Worm (Caenorhabditis elegans) whole organism, L4 larva: ENCODE data around the gene C55A6.12.
A peak's percentile ranks its signal among the peaks of the same experiment; 100 is the strongest.

Experiments used
- D1046.2 ChIP-seq: fragments of 200-800 bp; sonication (Bioruptor generic); IDR thresholded peaks from 2 replicates; pipeline ENCODE4 v1.3.6; 2022; ENCODE audit warnings: missing genetic modification characterization, missing compliant biosample characterization
- F26F4.8 ChIP-seq: fragments of 200-800 bp; sonication (Bioruptor generic); conservative IDR thresholded peaks from 2 replicates; pipeline ENCODE4 v1.3.6; 2022; ENCODE audit warnings: missing genetic modification characterization, missing compliant biosample characterization
- F37D6.2 ChIP-seq: sonication (generic microtip); optimal IDR thresholded peaks from 2 replicates; lab custom pipeline; 2016; ENCODE audit warnings: mild to moderate bottlenecking, missing genetic modification characterization, missing compliant biosample characterization
- F44E2.7 ChIP-seq: fragments of 200-800 bp; sonication (Bioruptor generic); IDR thresholded peaks from 2 replicates; pipeline ENCODE4 v2.1.2; 2022; ENCODE audit warnings: missing genetic modification characterization, missing compliant biosample characterization
- F49E8.2 ChIP-seq: sonication (generic microtip); optimal IDR thresholded peaks from 2 replicates; lab custom pipeline; 2016; ENCODE audit warnings: missing compliant biosample characterization, mild to moderate bottlenecking, missing genetic modification characterization, borderline replicate concordance
- T26A8.4 ChIP-seq: fragments of 200-800 bp; sonication (Bioruptor generic); IDR thresholded peaks from 2 replicates; pipeline ENCODE4 v1.3.6; 2022; ENCODE audit warnings: missing genetic modification characterization, missing compliant biosample characterization
- Y105C5A.15 ChIP-seq: fragments of 200-800 bp; sonication (Bioruptor generic); IDR thresholded peaks from 2 replicates; pipeline ENCODE4 v1.3.6; 2022; ENCODE audit warnings: missing genetic modification characterization, missing compliant biosample characterization
- Y48G9A.11 ChIP-seq: fragments of 200-800 bp; sonication (Bioruptor generic); IDR thresholded peaks from 2 replicates; pipeline ENCODE4 v1.3.6; 2022; ENCODE audit warnings: missing genetic modification reagents, missing genetic modification characterization, missing compliant biosample characterization
- aha-1 ChIP-seq: fragments of 150-350 bp; peaks from one replicate; lab custom pipeline; 2014; ENCODE audit warnings: missing biosample characterization, missing genetic modification characterization
- aly-2 ChIP-seq: sonication (generic microtip); optimal IDR thresholded peaks from 2 replicates; lab custom pipeline; 2018; ENCODE audit warnings: missing biosample characterization, missing genetic modification characterization
- ama-1 ChIP-seq: fragments of 150-350 bp; optimal IDR thresholded peaks from 2 replicates; lab custom pipeline; 2014; ENCODE audit warnings: inconsistent platforms, mixed read lengths
- ceh-32 ChIP-seq: sonication (generic microtip); optimal IDR thresholded peaks from 2 replicates; lab custom pipeline; 2016; ENCODE audit warnings: mild to moderate bottlenecking, missing genetic modification characterization, missing compliant biosample characterization; ENCODE audit not compliant: poor library complexity
- ceh-62 ChIP-seq: sonication (generic microtip); optimal IDR thresholded peaks from 2 replicates; lab custom pipeline; 2017; ENCODE audit warnings: missing biosample characterization, missing genetic modification characterization
- ctbp-1 ChIP-seq: fragments of 200-800 bp; sonication (Bioruptor generic); IDR thresholded peaks from 2 replicates; pipeline ENCODE4 v1.3.6; 2022; ENCODE audit warnings: missing genetic modification reagents, missing genetic modification characterization, missing compliant biosample characterization
- daf-12 ChIP-seq: fragments of 150-350 bp; optimal IDR thresholded peaks from 2 replicates; lab custom pipeline; 2014; ENCODE audit warnings: missing biosample characterization, missing genetic modification reagents, missing genetic modification characterization
- daf-19 ChIP-seq: fragments of 200-800 bp; sonication (Bioruptor generic); conservative IDR thresholded peaks from 2 replicates; pipeline ENCODE4 v1.3.6; 2022; ENCODE audit warnings: missing genetic modification characterization, missing compliant biosample characterization
- daf-8 ChIP-seq: fragments of 200-800 bp; sonication (Bioruptor generic); IDR thresholded peaks from 2 replicates; pipeline ENCODE4 v1.3.6; 2022; ENCODE audit warnings: missing genetic modification characterization, missing compliant biosample characterization
- dmd-6 ChIP-seq: fragments of 200-800 bp; sonication (Bioruptor generic); IDR thresholded peaks from 2 replicates; pipeline ENCODE4 v1.3.6; 2022; ENCODE audit warnings: missing genetic modification reagents, missing genetic modification characterization, missing compliant biosample characterization
- dpl-1 ChIP-seq: fragments of 150-350 bp; optimal IDR thresholded peaks from 2 replicates; lab custom pipeline; 2014; ENCODE audit warnings: missing biosample characterization, missing genetic modification reagents, missing genetic modification characterization
- duxl-1 ChIP-seq: sonication (generic microtip); optimal IDR thresholded peaks from 2 replicates; lab custom pipeline; 2016; ENCODE audit warnings: mild to moderate bottlenecking, missing genetic modification characterization, moderate library complexity, missing compliant biosample characterization; ENCODE audit not compliant: poor library complexity
- dve-1 ChIP-seq: sonication (generic microtip); optimal IDR thresholded peaks from 2 replicates; lab custom pipeline; 2017; ENCODE audit warnings: antibody characterized with exemption, mild to moderate bottlenecking, missing genetic modification characterization, missing compliant biosample characterization; ENCODE audit not compliant: insufficient read depth
- fos-1 ChIP-seq: fragments of 150-350 bp; optimal IDR thresholded peaks from 2 replicates; lab custom pipeline; 2014; ENCODE audit warnings: missing biosample characterization, missing genetic modification characterization
- gei-8 ChIP-seq: fragments of 200-800 bp; sonication (Bioruptor generic); optimal IDR thresholded peaks from 2 replicates; lab custom pipeline; 2018; ENCODE audit warnings: mild to moderate bottlenecking, missing genetic modification characterization, missing compliant biosample characterization
- hmg-1.1 ChIP-seq: fragments of 200-800 bp; sonication (Bioruptor generic); IDR thresholded peaks from 2 replicates; pipeline ENCODE4 v1.3.6; 2022; ENCODE audit warnings: missing genetic modification reagents, missing genetic modification characterization, missing compliant biosample characterization
- jun-1 ChIP-seq: fragments of 150-350 bp; optimal IDR thresholded peaks from 2 replicates; lab custom pipeline; 2014; ENCODE audit warnings: missing biosample characterization, missing genetic modification reagents, missing genetic modification characterization
- lin-15B ChIP-seq: fragments of 150-350 bp; sonication (generic microtip); optimal IDR thresholded peaks from 3 replicates; lab custom pipeline; 2014; ENCODE audit warnings: missing biosample characterization, missing genetic modification characterization
- lin-29 ChIP-seq: fragments of 200-800 bp; sonication (Bioruptor generic); IDR thresholded peaks from 2 replicates; pipeline ENCODE4 v1.3.6; 2022; ENCODE audit warnings: missing genetic modification reagents, missing genetic modification characterization, missing compliant biosample characterization
- lin-38 ChIP-seq: fragments of 200-800 bp; sonication (Bioruptor generic); IDR thresholded peaks from 2 replicates; pipeline ENCODE4 v1.3.6; 2022; ENCODE audit warnings: missing genetic modification reagents, missing genetic modification characterization, missing compliant biosample characterization
- lsy-2 ChIP-seq, 2 experiments: fragments of 150-350 bp in 1 of 2; sonication (generic microtip) in 1 of 2; optimal IDR thresholded peaks; 2 replicates each; lab custom pipeline; 2014 to 2017; ENCODE audit warnings: missing biosample characterization in 2 of 2, missing genetic modification characterization in 2 of 2
- madf-9 ChIP-seq: fragments of 200-800 bp; sonication (Bioruptor generic); conservative IDR thresholded peaks from 2 replicates; pipeline ENCODE4 v1.3.6; 2022; ENCODE audit warnings: missing genetic modification reagents, missing genetic modification characterization, missing compliant biosample characterization
- mdt-29 ChIP-seq: fragments of 200-800 bp; sonication (Bioruptor generic); IDR thresholded peaks from 2 replicates; pipeline ENCODE4 v1.3.6; 2022; ENCODE audit warnings: missing genetic modification reagents, missing genetic modification characterization, missing compliant biosample characterization
- mep-1 ChIP-seq: fragments of 150-350 bp; sonication (generic microtip); optimal IDR thresholded peaks from 3 replicates; lab custom pipeline; 2014; ENCODE audit warnings: missing biosample characterization, missing genetic modification characterization
- mxl-3 ChIP-seq: fragments of 200-800 bp; sonication (Bioruptor generic); optimal IDR thresholded peaks from 2 replicates; lab custom pipeline; 2018; ENCODE audit warnings: mild to moderate bottlenecking, missing genetic modification characterization, missing compliant biosample characterization
- nhr-111 ChIP-seq: fragments of 200-800 bp; sonication (Bioruptor generic); optimal IDR thresholded peaks from 2 replicates; lab custom pipeline; 2018; ENCODE audit warnings: mild to moderate bottlenecking, missing genetic modification characterization, missing compliant biosample characterization
- nhr-25 ChIP-seq: sonication (generic microtip); optimal IDR thresholded peaks from 2 replicates; lab custom pipeline; 2017; ENCODE audit warnings: missing genetic modification characterization, mild to moderate bottlenecking, missing compliant biosample characterization, antibody characterized with exemption, moderate library complexity, borderline replicate concordance; ENCODE audit not compliant: insufficient read depth
- nhr-28 ChIP-seq: fragments of 150-350 bp; optimal IDR thresholded peaks from 2 replicates; lab custom pipeline; 2014; ENCODE audit warnings: missing biosample characterization, missing genetic modification characterization
- nhr-41 ChIP-seq: fragments of 200-800 bp; sonication (Bioruptor generic); IDR thresholded peaks from 2 replicates; pipeline ENCODE4 v1.3.6; 2022; ENCODE audit warnings: missing genetic modification reagents, missing genetic modification characterization, missing compliant biosample characterization
- nhr-42 ChIP-seq: fragments of 200-800 bp; sonication (Bioruptor generic); IDR thresholded peaks from 2 replicates; pipeline ENCODE4 v1.3.6; 2022; ENCODE audit warnings: missing genetic modification characterization, missing compliant biosample characterization
- nhr-48 ChIP-seq: sonication (generic microtip); optimal IDR thresholded peaks from 2 replicates; lab custom pipeline; 2016; ENCODE audit warnings: mild to moderate bottlenecking, missing genetic modification characterization, missing compliant biosample characterization
- nhr-76 ChIP-seq: fragments of 150-350 bp; optimal IDR thresholded peaks from 2 replicates; lab custom pipeline; 2014; ENCODE audit warnings: missing biosample characterization, missing genetic modification characterization
- nhr-77 ChIP-seq: fragments of 150-350 bp; optimal IDR thresholded peaks from 2 replicates; lab custom pipeline; 2014; ENCODE audit warnings: missing biosample characterization, missing genetic modification characterization
- pha-4 ChIP-seq, 2 experiments: fragments of 150-350 bp in 1 of 2; fragments of 200-800 bp in 1 of 2; sonication (Bioruptor generic) in 1 of 2; IDR thresholded peaks in 1 of 2; optimal IDR thresholded peaks in 1 of 2; 2 replicates each; pipeline versions ENCODE4 v1.3.6 to Lab custom; 2014 to 2022; ENCODE audit warnings: missing genetic modification characterization in 2 of 2, missing genetic modification reagents in 2 of 2, missing biosample characterization in 1 of 2, missing compliant biosample characterization in 1 of 2
- php-3 ChIP-seq: fragments of 200-800 bp; sonication (Bioruptor generic); IDR thresholded peaks from 2 replicates; pipeline ENCODE4 v1.3.6; 2022; ENCODE audit warnings: missing genetic modification reagents, missing genetic modification characterization, missing compliant biosample characterization
- pqm-1 ChIP-seq: sonication (generic microtip); optimal IDR thresholded peaks from 2 replicates; lab custom pipeline; 2017; ENCODE audit warnings: missing biosample characterization, missing genetic modification characterization
- sdz-12 ChIP-seq: fragments of 200-800 bp; sonication (Bioruptor generic); optimal IDR thresholded peaks from 2 replicates; lab custom pipeline; 2018; ENCODE audit warnings: mild to moderate bottlenecking, missing genetic modification characterization, missing compliant biosample characterization
- set-16 ChIP-seq: fragments of 200-800 bp; sonication (Bioruptor generic); IDR thresholded peaks from 2 replicates; pipeline ENCODE4 v1.3.6; 2022; ENCODE audit warnings: missing genetic modification reagents, missing genetic modification characterization, missing compliant biosample characterization
- spr-1 ChIP-seq: sonication (generic microtip); optimal IDR thresholded peaks from 2 replicates; lab custom pipeline; 2016; ENCODE audit warnings: mild to moderate bottlenecking, missing genetic modification characterization, missing compliant biosample characterization
- spr-3 ChIP-seq: fragments of 200-800 bp; sonication (Bioruptor generic); optimal IDR thresholded peaks from 2 replicates; lab custom pipeline; 2018; ENCODE audit warnings: mild to moderate bottlenecking, missing genetic modification characterization, missing compliant biosample characterization
- tag-97 ChIP-seq: fragments of 200-800 bp; sonication (Bioruptor generic); IDR thresholded peaks from 2 replicates; pipeline ENCODE4 v1.3.6; 2022; ENCODE audit warnings: missing genetic modification characterization, missing compliant biosample characterization
- unc-130 ChIP-seq: sonication (generic microtip); optimal IDR thresholded peaks from 2 replicates; lab custom pipeline; 2016; ENCODE audit warnings: missing genetic modification reagents, missing genetic modification characterization, missing compliant biosample characterization
- zfp-2 ChIP-seq: sonication (generic microtip); optimal IDR thresholded peaks from 2 replicates; lab custom pipeline; 2016; ENCODE audit warnings: mild to moderate bottlenecking, missing genetic modification characterization, missing compliant biosample characterization

C55A6.12 gene

ce11 chrV:11521448-11521847, 18.5 kb upstream of the C55A6.12 start, which contains the start of gene pafo-1 (continued):
- peak; percentile 81 for TF ChIP-seq dve-1 (tag; lab: Kevin White, UChicago)
- TF ChIP-seq lsy-2 (tag; optimal IDR thresholded peaks at IDR 0.05; lab: Kevin White, UChicago), result no peak
- TF ChIP-seq nhr-42 (GFP tag; lab: Robert Waterston, UW), result peak; percentile 84
- TF ChIP-seq daf-12 (tag; lab: Kevin White, UChicago), result no peak
- no peak for TF ChIP-seq F44E2.7 (GFP tag; lab: Robert Waterston, UW)
- peak; percentile 84 for TF ChIP-seq ctbp-1
- TF ChIP-seq nhr-111 (GFP tag; lab: Kevin White, UChicago), result no peak
- TF ChIP-seq F49E8.2 (tag; lab: Kevin White, UChicago), result peak; percentile 80
- no peak for TF ChIP-seq set-16 (GFP tag; lab: Robert Waterston, UW)
- no peak for TF ChIP-seq F26F4.8 (GFP tag; lab: Robert Waterston, UW)
- TF ChIP-seq duxl-1, result peak; percentile 86
- no peak for TF ChIP-seq gei-8 (GFP tag; lab: Kevin White, UChicago)
- TF ChIP-seq tag-97 (GFP tag; lab: Robert Waterston, UW), result no peak
- no peak for TF ChIP-seq zfp-2 (tag; lab: Kevin White, UChicago)
- TF ChIP-seq nhr-76, result no peak
- TF ChIP-seq nhr-41, result no peak
- peak; percentile 81 for TF ChIP-seq hmg-1.1 (GFP tag; lab: Robert Waterston, UW)
- no peak for TF ChIP-seq ama-1
- peak; percentile 73 for TF ChIP-seq F37D6.2
- TF ChIP-seq D1046.2 (GFP tag; lab: Robert Waterston, UW), result 0 out of 2 replicates have a peak, but pooled peaks have one; percentile 31
- TF ChIP-seq pqm-1, result no peak
- 0 out of 2 replicates have a peak, but pooled peaks have one; percentile 27 for TF ChIP-seq Y48G9A.11 (GFP tag; lab: Robert Waterston, UW)
- no peak for TF ChIP-seq mep-1 (tag; lab: Kevin White, UChicago)
- peak; percentile 37 for TF ChIP-seq ceh-32 (tag; lab: Kevin White, UChicago)
- TF ChIP-seq dpl-1 (GFP tag; lab: Kevin White, UChicago), result peak; percentile 99
- TF ChIP-seq pha-4 (GFP tag; IDR thresholded peaks at IDR 0.05; lab: Robert Waterston, UW), result no peak
- TF ChIP-seq pha-4 (tag; optimal IDR thresholded peaks at IDR 0.05; lab: Kevin White, UChicago), result no peak
- TF ChIP-seq aha-1 (tag; lab: Kevin White, UChicago), result peak; percentile 96
- peak; percentile 82 for TF ChIP-seq mdt-29 (GFP tag; lab: Robert Waterston, UW)
- TF ChIP-seq lin-15B (tag; lab: Kevin White, UChicago), result peak; percentile 9
- no peak for TF ChIP-seq daf-8
- TF ChIP-seq dmd-6 (GFP tag; lab: Robert Waterston, UW), result peak; percentile 84
- TF ChIP-seq nhr-77 (tag; lab: Kevin White, UChicago), result peak; percentile 54
- TF ChIP-seq fos-1 (tag; lab: Kevin White, UChicago), result no peak
- peak; percentile 72 for TF ChIP-seq php-3
- TF ChIP-seq aly-2, result no peak
- peak; percentile 46; the same call in 1 of the 2 replicates for TF ChIP-seq madf-9 (GFP tag; lab: Robert Waterston, UW)
- peak; percentile 90 for TF ChIP-seq T26A8.4 (GFP tag; lab: Robert Waterston, UW)
- peak; percentile 47 for TF ChIP-seq mxl-3
- TF ChIP-seq unc-130 (GFP tag; lab: Kevin White, UChicago), result no peak
- TF ChIP-seq ceh-62, result no peak
- TF ChIP-seq lin-38 (GFP tag; lab: Robert Waterston, UW), result no peak
- TF ChIP-seq jun-1 (tag; lab: Kevin White, UChicago), result no peak
- TF ChIP-seq Y105C5A.15, result no peak
- TF ChIP-seq nhr-48, result peak; percentile 75
- TF ChIP-seq nhr-25 (tag; lab: Kevin White, UChicago), result no peak
- peak; percentile 39 for TF ChIP-seq spr-3
- peak; percentile 67 for TF ChIP-seq spr-1 (tag; lab: Kevin White, UChicago)
- no peak for TF ChIP-seq lin-29 (GFP tag; lab: Robert Waterston, UW)
- no peak for TF ChIP-seq sdz-12 (GFP tag; lab: Kevin White, UChicago)
- peak; percentile 79 for TF ChIP-seq nhr-28 (tag; lab: Kevin White, UChicago)
- TF ChIP-seq daf-19 (GFP tag; lab: Robert Waterston, UW), result peak; percentile 66; the same call in 1 of the 2 replicates
